Worm (Caenorhabditis elegans): ENCODE measurements around the gene srx-66.

DNA sequence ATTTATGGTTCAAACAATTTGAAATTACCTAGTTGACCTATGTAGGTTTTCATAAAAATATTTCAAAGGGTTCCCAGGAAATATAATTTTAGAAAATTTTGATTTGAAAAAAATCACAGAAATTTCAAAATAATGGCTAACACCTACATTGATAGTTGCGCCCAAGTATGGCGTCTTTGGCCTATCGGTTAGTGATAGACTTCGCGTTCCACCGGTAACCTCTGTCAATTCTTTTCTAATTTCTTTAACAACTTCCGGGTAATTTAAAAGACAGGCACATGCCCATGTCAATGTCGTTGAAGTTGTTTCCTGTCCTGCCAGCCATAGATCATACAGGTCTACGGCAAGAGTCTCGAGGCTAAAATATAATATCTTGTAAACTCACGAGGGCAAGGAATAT, 49.5 kb downstream of the srx-66 start:
- no peak for TF ChIP-seq pqm-1 (tag; optimal IDR thresholded peaks at IDR 0.05)
- TF ChIP-seq ceh-45 (GFP tag; IDR thresholded peaks at IDR 0.05) = no peak
- TF ChIP-seq ceh-31 (tag; optimal IDR thresholded peaks at IDR 0.05) = no peak
- no peak for TF ChIP-seq fax-1 (tag; optimal IDR thresholded peaks at IDR 0.05)
- no peak for TF ChIP-seq F13H6.1 (tag; optimal IDR thresholded peaks at IDR 0.05)
- TF ChIP-seq hlh-15 (tag; optimal IDR thresholded peaks at IDR 0.05) = no peak
- TF ChIP-seq zip-5 (tag; optimal IDR thresholded peaks at IDR 0.05) = no peak
- TF ChIP-seq ref-2 (tag; optimal IDR thresholded peaks at IDR 0.05) = no peak
- no peak for TF ChIP-seq nhr-232 (tag; optimal IDR thresholded peaks at IDR 0.05)
- TF ChIP-seq elt-2 (tag; optimal IDR thresholded peaks at IDR 0.05) = no peak
- TF ChIP-seq ets-4 (tag; optimal IDR thresholded peaks at IDR 0.05) = no peak

All from whole organism, late embryonic.